Worm (Caenorhabditis elegans): ENCODE data around the gene T26H5.14.

Gene T26H5.14

DNA sequence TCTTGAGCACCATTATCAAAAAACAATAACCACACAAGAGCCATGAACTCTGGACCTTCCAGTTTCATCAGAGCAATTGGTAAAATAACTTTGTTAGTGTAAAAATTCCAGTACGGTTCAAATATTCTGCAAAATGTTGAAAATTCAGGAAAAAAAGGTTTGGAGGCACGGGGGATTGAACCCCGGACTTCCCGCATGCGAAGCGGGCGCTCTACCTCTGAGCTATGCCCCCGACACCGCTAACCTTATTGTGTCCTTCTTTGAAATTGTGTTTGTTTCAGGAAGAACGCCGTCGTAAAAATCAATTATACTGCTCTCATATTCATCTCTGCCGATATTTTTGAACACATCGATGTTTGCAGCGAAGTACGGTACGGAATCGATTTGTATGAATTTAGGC, 30.9 kb downstream of the T26H5.14 start (continued):
- peak; percentile 78 for TF ChIP-seq D2030.7 (GFP tag; IDR thresholded peaks at IDR 0.05)
- no peak for TF ChIP-seq lin-40 (tag; optimal IDR thresholded peaks at IDR 0.05)
- peak; percentile 41 for TF ChIP-seq ztf-18 (tag; optimal IDR thresholded peaks at IDR 0.05)
- TF ChIP-seq snpc-1.1 (tag; optimal IDR thresholded peaks at IDR 0.05; ENCODE audit: insufficient read depth) = peak; percentile 94
- no peak for TF ChIP-seq nhr-80 (tag; optimal IDR thresholded peaks at IDR 0.05)
- TF ChIP-seq B0019.2 (GFP tag; conservative IDR thresholded peaks at IDR 0.05) = no peak
- TF ChIP-seq ets-4 (GFP tag; optimal IDR thresholded peaks at IDR 0.05) = no peak
- TF ChIP-seq egl-44 (GFP tag; IDR thresholded peaks at IDR 0.05) = 0 out of 2 replicates have a peak, but pooled peaks have one; percentile 36
- peak; percentile 27 for TF ChIP-seq lsl-1 (GFP tag; optimal IDR thresholded peaks at IDR 0.05)
- TF ChIP-seq F57A8.1 (GFP tag; optimal IDR thresholded peaks at IDR 0.05) = no peak
- no peak for TF ChIP-seq lsy-27 (tag; optimal IDR thresholded peaks at IDR 0.05; ENCODE audit: borderline replicate concordance, insufficient read depth)
- TF ChIP-seq F33H1.4 (GFP tag; IDR thresholded peaks at IDR 0.05) = peak; percentile 21; the same call in 1 of the 2 replicates
- TF ChIP-seq T26A5.8 (tag; optimal IDR thresholded peaks at IDR 0.05) = peak; percentile 61
- no peak for TF ChIP-seq ama-1 (optimal IDR thresholded peaks at IDR 0.05)
- peak in 1 of 2 experiments; percentile 46 for TF ChIP-seq ama-1 (GFP tag; optimal IDR thresholded peaks at IDR 0.05)
- TF ChIP-seq rec-8 (tag; optimal IDR thresholded peaks at IDR 0.05) = peak in 1 of 2 experiments; percentile 53
- TF ChIP-seq fkh-3 (tag; optimal IDR thresholded peaks at IDR 0.05) = peak; percentile 44
- TF ChIP-seq cebp-1 (GFP tag; IDR thresholded peaks at IDR 0.05) = no peak
- peak; percentile 25 for TF ChIP-seq cebp-1 (tag; optimal IDR thresholded peaks at IDR 0.05)
- TF ChIP-seq rpc-1 (optimal IDR thresholded peaks at IDR 0.05) = peak; percentile 75
- peak; percentile 72 for TF ChIP-seq rpc-1 (tag; optimal IDR thresholded peaks at IDR 0.05)
- peak in 1 of 2 experiments; percentile 4 for TF ChIP-seq let-607 (tag; optimal IDR thresholded peaks at IDR 0.05)
- peak; percentile 72 for TF ChIP-seq hsf-1 (GFP tag; IDR thresholded peaks at IDR 0.05)
- no peak for TF ChIP-seq hrde-1 (tag; optimal IDR thresholded peaks at IDR 0.05; ENCODE audit: borderline replicate concordance)
- TF ChIP-seq dox-1 (GFP tag; IDR thresholded peaks at IDR 0.05) = peak; percentile 35; the same call in 1 of the 2 replicates
- TF ChIP-seq pbrm-1 (GFP tag; IDR thresholded peaks at IDR 0.05) = peak; percentile 51; the same call in 1 of the 2 replicates
- TF ChIP-seq die-1 (tag; optimal IDR thresholded peaks at IDR 0.05) = peak; percentile 55
- peak; percentile 88 for TF ChIP-seq tbp1 (GFP tag; optimal IDR thresholded peaks at IDR 0.05)
- TF ChIP-seq madf-6 (GFP tag; IDR thresholded peaks at IDR 0.05) = peak; percentile 61
- no peak for TF ChIP-seq ZK185.1 (tag; optimal IDR thresholded peaks at IDR 0.05; ENCODE audit: poor library complexity, severe bottlenecking)
- peak; percentile 56 for TF ChIP-seq mes-4 (tag; optimal IDR thresholded peaks at IDR 0.05)

DNA sequence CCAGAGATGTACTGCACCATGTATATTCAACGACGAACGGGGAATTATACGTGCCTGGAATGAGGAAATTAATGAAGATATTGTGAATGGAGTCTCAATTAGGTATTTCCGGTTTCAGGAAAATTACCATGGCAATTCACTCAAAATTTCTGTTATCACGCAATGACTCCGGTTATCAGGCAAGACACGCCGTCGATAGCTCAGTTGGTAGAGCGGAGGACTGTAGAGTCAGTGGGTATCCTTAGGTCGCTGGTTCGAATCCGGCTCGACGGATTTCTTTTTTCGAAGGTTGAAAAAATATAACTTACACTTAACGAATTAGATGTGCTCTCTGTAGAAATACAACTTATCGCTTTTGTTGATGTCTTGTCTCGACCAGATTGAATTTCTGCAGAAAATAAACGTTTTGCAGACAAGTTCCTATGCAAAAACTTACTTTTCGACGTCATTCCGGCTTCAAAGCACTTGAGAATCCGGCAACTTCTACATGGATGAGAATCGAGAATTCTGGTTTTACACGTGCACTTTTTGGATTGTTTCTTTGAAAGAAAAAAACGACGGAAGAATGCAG, 31.6 kb downstream of the T26H5.14 start:
- TF ChIP-seq tbx-9 (tag; optimal IDR thresholded peaks at IDR 0.05; ENCODE audit: borderline replicate concordance) = no peak
- TF ChIP-seq F23B12.7 (tag; optimal IDR thresholded peaks at IDR 0.05; ENCODE audit: insufficient read depth) = no peak
- no peak for TF ChIP-seq Y95B8A.8 (GFP tag; IDR thresholded peaks at IDR 0.05)
- TF ChIP-seq C17E4.6 (GFP tag; IDR thresholded peaks at IDR 0.05) = no peak
- TF ChIP-seq tlf-1 (GFP tag; optimal IDR thresholded peaks at IDR 0.05) = no peak
- no peak for TF ChIP-seq F57A8.1 (GFP tag; optimal IDR thresholded peaks at IDR 0.05)
- no peak for TF ChIP-seq mxl-1 (tag; optimal IDR thresholded peaks at IDR 0.05)
- TF ChIP-seq nfya-2 (GFP tag; IDR thresholded peaks at IDR 0.05) = no peak
- TF ChIP-seq ztf-18 (tag; optimal IDR thresholded peaks at IDR 0.05) = peak; percentile 29
- TF ChIP-seq attf-6 (GFP tag; IDR thresholded peaks at IDR 0.05) = no peak
- no peak for TF ChIP-seq ets-4 (GFP tag; optimal IDR thresholded peaks at IDR 0.05)
- TF ChIP-seq K11D2.4 (GFP tag; IDR thresholded peaks at IDR 0.05) = no peak
- peak; percentile 57 for TF ChIP-seq him-1 (tag; optimal IDR thresholded peaks at IDR 0.05)
- no peak for TF ChIP-seq ZK185.1 (tag; optimal IDR thresholded peaks at IDR 0.05; ENCODE audit: poor library complexity, severe bottlenecking)
- peak; percentile 72 for TF ChIP-seq lin-26 (GFP tag; IDR thresholded peaks at IDR 0.05)
- TF ChIP-seq B0019.2 (GFP tag; conservative IDR thresholded peaks at IDR 0.05) = no peak
- peak; percentile 86 for TF ChIP-seq tbp1 (GFP tag; optimal IDR thresholded peaks at IDR 0.05)
- TF ChIP-seq lir-1 (GFP tag; conservative IDR thresholded peaks at IDR 0.05) = no peak
- no peak for TF ChIP-seq ztf-22 (GFP tag; optimal IDR thresholded peaks at IDR 0.05)
- TF ChIP-seq hsf-1 (GFP tag; IDR thresholded peaks at IDR 0.05) = 0 out of 2 replicates have a peak, but pooled peaks have one; percentile 42
- peak; percentile 53 for TF ChIP-seq B0261.1 (tag; optimal IDR thresholded peaks at IDR 0.05)
- TF ChIP-seq snpc-1.3 (tag; optimal IDR thresholded peaks at IDR 0.05; ENCODE audit: insufficient read depth) = no peak

Measured in whole organism, young adult.